Worm (Caenorhabditis elegans) whole organism, L1 larva: Measurements from ENCODE around the gene dyn-1.

Source experiments
- Y116A8C.19 ChIP-seq: sonication (generic microtip); optimal IDR thresholded peaks from 2 replicates; lab custom pipeline; 2016; ENCODE audit warnings: missing compliant biosample characterization, missing genetic modification characterization, borderline replicate concordance
- ceh-82 ChIP-seq, 3 experiments: fragments of 150-350 bp in 1 of 3; sonication (generic microtip) in 2 of 3; optimal IDR thresholded peaks; 2 replicates each; lab custom pipeline; 2014 to 2017; ENCODE audit warnings: missing biosample characterization in 3 of 3, missing genetic modification characterization in 3 of 3
- ceh-88 ChIP-seq: fragments of 200-800 bp; sonication (Bioruptor generic); IDR thresholded peaks from 2 replicates; pipeline ENCODE4 v1.3.6; 2022; ENCODE audit warnings: missing genetic modification characterization, missing compliant biosample characterization
- ces-1 ChIP-seq: fragments of 150-350 bp; optimal IDR thresholded peaks from 2 replicates; lab custom pipeline; 2014; ENCODE audit warnings: missing biosample characterization, missing genetic modification reagents, missing genetic modification characterization
- egl-13 ChIP-seq: sonication (generic microtip); optimal IDR thresholded peaks from 2 replicates; lab custom pipeline; 2016; ENCODE audit warnings: missing genotype, missing genetic modification reagents, missing genetic modification characterization, missing compliant biosample characterization
- egl-27 ChIP-seq, 2 experiments: fragments of 150-350 bp in 1 of 2; sonication (generic microtip); optimal IDR thresholded peaks; 3 replicates each; lab custom pipeline; 2017 to 2018; ENCODE audit warnings: missing biosample characterization in 2 of 2, missing genetic modification characterization in 2 of 2, missing genetic modification reagents in 2 of 2
- elt-2 ChIP-seq: sonication (generic microtip); optimal IDR thresholded peaks from 2 replicates; lab custom pipeline; 2016; ENCODE audit warnings: missing genetic modification characterization, mild to moderate bottlenecking, inconsistent platforms, missing compliant biosample characterization, missing genetic modification reagents
- ets-5 ChIP-seq: fragments of 200-800 bp; sonication (Bioruptor generic); IDR thresholded peaks from 2 replicates; pipeline ENCODE4 v1.3.6; 2022; ENCODE audit warnings: missing genetic modification characterization, missing compliant biosample characterization
- fkh-10 ChIP-seq: sonication (generic microtip); optimal IDR thresholded peaks from 2 replicates; lab custom pipeline; 2017; ENCODE audit warnings: missing biosample characterization, missing genetic modification reagents, missing genetic modification characterization
- hlh-17 ChIP-seq: fragments of 200-800 bp; sonication (Bioruptor generic); optimal IDR thresholded peaks from 2 replicates; lab custom pipeline; 2018; ENCODE audit warnings: missing genetic modification characterization, mild to moderate bottlenecking, missing compliant biosample characterization, moderate library complexity, borderline replicate concordance
- irx-1 ChIP-seq: sonication (generic microtip); optimal IDR thresholded peaks from 2 replicates; lab custom pipeline; 2016; ENCODE audit warnings: missing genetic modification characterization, missing compliant biosample characterization
- lin-13 ChIP-seq: fragments of 150-350 bp; optimal IDR thresholded peaks from 2 replicates; lab custom pipeline; 2014; ENCODE audit warnings: missing biosample characterization, missing genetic modification reagents, missing genetic modification characterization
- lin-14 ChIP-seq: fragments of 200-800 bp; sonication (Bioruptor generic); optimal IDR thresholded peaks from 2 replicates; lab custom pipeline; 2018; ENCODE audit warnings: mild to moderate bottlenecking, missing genetic modification characterization, moderate library complexity, missing compliant biosample characterization
- mab-9 ChIP-seq: fragments of 200-800 bp; sonication (Bioruptor generic); IDR thresholded peaks from 2 replicates; pipeline ENCODE4 v1.3.6; 2022; ENCODE audit warnings: missing genetic modification reagents, missing genetic modification characterization, missing compliant biosample characterization
- nhr-28 ChIP-seq: fragments of 150-350 bp; optimal IDR thresholded peaks from 2 replicates; lab custom pipeline; 2014; ENCODE audit warnings: missing biosample characterization, missing genetic modification characterization
- nhr-76 ChIP-seq: sonication (generic microtip); optimal IDR thresholded peaks from 2 replicates; lab custom pipeline; 2017; ENCODE audit warnings: missing biosample characterization, missing genetic modification characterization
- nhr-77 ChIP-seq: fragments of 150-350 bp; optimal IDR thresholded peaks from 2 replicates; lab custom pipeline; 2014; ENCODE audit warnings: missing biosample characterization, missing genetic modification characterization
- nhr-85 ChIP-seq: sonication (generic microtip); peaks from one replicate; lab custom pipeline; 2016; ENCODE audit warnings: missing genetic modification characterization, inconsistent platforms, missing compliant biosample characterization
- pax-3 ChIP-seq: fragments of 200-800 bp; sonication (Bioruptor generic); optimal IDR thresholded peaks from 2 replicates; lab custom pipeline; 2018; ENCODE audit warnings: mild to moderate bottlenecking, missing genetic modification characterization, moderate library complexity, missing compliant biosample characterization
- pqm-1 ChIP-seq: sonication (generic microtip); optimal IDR thresholded peaks from 3 replicates; lab custom pipeline; 2017; ENCODE audit warnings: missing biosample characterization, missing genetic modification characterization
- skn-1 ChIP-seq: fragments of 150-350 bp; optimal IDR thresholded peaks from 2 replicates; lab custom pipeline; 2014; ENCODE audit warnings: missing biosample characterization, missing genetic modification characterization
- snpc-4 ChIP-seq: fragments of 150-350 bp; optimal IDR thresholded peaks from 2 replicates; lab custom pipeline; 2014; ENCODE audit warnings: missing biosample characterization, missing genetic modification characterization
- sup-37 ChIP-seq: fragments of 200-800 bp; sonication (Bioruptor generic); optimal IDR thresholded peaks from 2 replicates; lab custom pipeline; 2018; ENCODE audit warnings: mild to moderate bottlenecking, missing genetic modification characterization, missing compliant biosample characterization
- tbx-2 ChIP-seq: sonication (generic microtip); optimal IDR thresholded peaks from 2 replicates; lab custom pipeline; 2016; ENCODE audit warnings: missing genetic modification characterization, missing compliant biosample characterization
- tlp-1 ChIP-seq: fragments of 150-350 bp; optimal IDR thresholded peaks from 2 replicates; lab custom pipeline; 2014; ENCODE audit warnings: missing biosample characterization, missing genetic modification characterization
- unc-130 ChIP-seq: fragments of 150-350 bp; optimal IDR thresholded peaks from 2 replicates; lab custom pipeline; 2017; ENCODE audit warnings: missing biosample characterization, missing genetic modification characterization, inconsistent platforms
- unc-86 ChIP-seq: sonication (generic microtip); optimal IDR thresholded peaks from 2 replicates; lab custom pipeline; 2016; ENCODE audit warnings: missing genetic modification characterization, missing compliant biosample characterization
- vab-15 ChIP-seq: sonication (generic microtip); optimal IDR thresholded peaks from 2 replicates; lab custom pipeline; 2017; ENCODE audit warnings: missing genotype, mild to moderate bottlenecking, missing genetic modification characterization, missing compliant biosample characterization
- ztf-4 ChIP-seq: fragments of 150-350 bp; optimal IDR thresholded peaks from 2 replicates; lab custom pipeline; 2014; ENCODE audit warnings: missing biosample characterization, missing genetic modification characterization

The dyn-1 gene

DNA sequence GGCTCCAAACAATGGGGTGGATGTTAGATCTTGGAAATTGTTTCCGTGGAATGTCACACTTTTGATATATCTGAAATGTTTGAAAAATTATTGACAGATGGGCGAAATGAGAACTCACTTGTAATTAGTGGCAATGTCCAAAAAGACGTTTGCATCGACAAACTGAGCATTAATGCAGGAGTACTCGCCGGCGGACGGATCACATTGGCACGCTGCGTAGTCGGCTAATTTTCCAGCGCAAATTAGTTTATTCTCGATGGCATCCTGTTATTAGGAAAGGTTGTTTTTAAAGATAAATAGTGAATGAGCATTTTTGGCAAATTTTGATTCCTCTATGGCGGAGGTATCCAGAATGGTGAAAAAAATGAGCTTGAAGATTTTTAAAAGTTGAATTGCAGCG lies 17.9 kb upstream of the dyn-1 start:
- TF ChIP-seq Y116A8C.19 (tag; lab: Kevin White, UChicago) (no peak), lin-14 (peak; percentile 46), unc-130 (tag; lab: Kevin White, UChicago) (no peak), unc-86 (no peak)

- no peak for TF ChIP-seq egl-27 (tag; optimal IDR thresholded peaks at IDR 0.05; lab: Kevin White, UChicago)
- peak; percentile 40 for TF ChIP-seq lin-14
- TF ChIP-seq snpc-4 (tag; lab: Kevin White, UChicago) = peak; percentile 70
- TF ChIP-seq, all 84 proteins: peak for 2
These were observed 16.5 kb upstream of the dyn-1 start for ce11 chrX:15552024-15552769.

- no peak for TF ChIP-seq snpc-4 (tag; lab: Kevin White, UChicago)
- TF ChIP-seq egl-13 (tag; lab: Kevin White, UChicago) = peak; percentile 30
- peak; percentile 44 for TF ChIP-seq lin-14
- no peak for TF ChIP-seq ceh-88
- no peak for TF ChIP-seq tlp-1 (tag; lab: Kevin White, UChicago)
- TF ChIP-seq nhr-77 (tag; lab: Kevin White, UChicago) = no peak
- TF ChIP-seq unc-86 = peak; percentile 74
- no peak for TF ChIP-seq fkh-10 (GFP tag; lab: Kevin White, UChicago)
- no peak for TF ChIP-seq Y116A8C.19 (tag; lab: Kevin White, UChicago)
- TF ChIP-seq nhr-76 (tag; lab: Kevin White, UChicago) = no peak
These were observed 13.8 kb upstream of the dyn-1 start for ce11 chrX:15554910-15555309.

- peak; percentile 54 for TF ChIP-seq nhr-85 (tag; lab: Kevin White, UChicago)
- no peak for TF ChIP-seq Y116A8C.19 (tag; lab: Kevin White, UChicago)
- TF ChIP-seq unc-86 = peak; percentile 0
- TF ChIP-seq elt-2 (tag; lab: Kevin White, UChicago) = no peak
- TF ChIP-seq, all 84 proteins: peak for 2
These were observed 13.2 kb upstream of the dyn-1 start for ce11 chrX:15555529-15555928.

DNA sequence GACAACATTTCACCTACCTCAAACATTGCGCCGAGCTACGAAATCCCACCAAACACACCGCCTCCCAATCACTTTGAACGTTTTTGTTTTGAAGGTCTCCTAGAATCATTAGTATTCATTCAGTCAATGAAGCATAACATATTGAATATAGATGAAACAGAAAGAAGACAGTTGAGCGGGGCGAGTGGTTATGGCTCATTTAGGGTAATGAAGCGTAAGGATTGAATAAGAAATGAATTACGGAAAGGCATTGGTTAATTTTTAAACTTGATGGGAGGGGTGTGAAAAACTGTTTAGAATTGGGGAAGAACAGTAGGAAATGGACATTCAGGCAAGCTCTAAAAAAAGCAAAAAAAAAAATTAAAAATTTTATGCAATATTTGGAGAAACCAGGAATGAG lies 10.8 kb upstream of the dyn-1 start, which contains the start of gene lron-3:
Gene lron-3, minus strand, starts transcription at position 101 of the 400 bp plus-strand sequence.
- TF ChIP-seq unc-130 (tag; lab: Kevin White, UChicago) = no peak
- no peak for TF ChIP-seq ces-1
- no peak for TF ChIP-seq irx-1 (tag; lab: Kevin White, UChicago)
- TF ChIP-seq nhr-85 (tag; lab: Kevin White, UChicago) = no peak
- TF ChIP-seq sup-37 = no peak
- TF ChIP-seq nhr-28 = no peak
- no peak for TF ChIP-seq lin-13
- TF ChIP-seq Y116A8C.19 (tag; lab: Kevin White, UChicago) = no peak
- TF ChIP-seq ztf-4 (tag; lab: Kevin White, UChicago) = no peak
- TF ChIP-seq vab-15 (tag; lab: Kevin White, UChicago) = no peak
- TF ChIP-seq tlp-1 (tag; lab: Kevin White, UChicago) = no peak
- TF ChIP-seq ets-5 (GFP tag; lab: Robert Waterston, UW) = no peak
- TF ChIP-seq tbx-2 (tag; lab: Kevin White, UChicago) = no peak
- no peak for TF ChIP-seq pqm-1
- no peak for TF ChIP-seq skn-1 (tag; lab: Kevin White, UChicago)
- TF ChIP-seq ceh-82 (tag; optimal IDR thresholded peaks at IDR 0.05; lab: Kevin White, UChicago) = no peak
- no peak for TF ChIP-seq hlh-17 (GFP tag; lab: Kevin White, UChicago)
- TF ChIP-seq elt-2 (tag; lab: Kevin White, UChicago) = no peak
- no peak for TF ChIP-seq mab-9 (GFP tag; lab: Robert Waterston, UW)
- no peak for TF ChIP-seq pax-3 (tag; lab: Kevin White, UChicago)

DNA sequence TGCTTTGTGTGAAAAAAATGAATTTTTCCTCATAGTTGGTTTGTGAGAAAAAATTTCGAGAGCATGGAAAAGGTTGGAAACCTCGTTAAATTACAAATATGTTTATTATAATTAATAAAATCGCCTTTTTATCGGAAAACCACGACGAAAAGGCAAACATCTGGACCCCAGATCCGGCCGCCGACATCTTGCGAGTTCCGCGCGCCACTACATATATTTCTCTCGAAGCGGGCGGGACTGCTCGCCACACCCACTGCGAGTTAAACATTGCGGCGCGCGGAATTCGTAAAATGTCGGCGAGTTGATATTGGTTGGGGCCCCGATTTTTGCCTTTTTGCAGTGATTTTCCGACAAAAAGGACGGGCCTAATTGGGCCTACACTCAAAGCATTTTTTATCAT lies 9.2 kb upstream of the dyn-1 start:
- TF ChIP-seq snpc-4 (tag; lab: Kevin White, UChicago) (peak; percentile 89), skn-1 (tag; lab: Kevin White, UChicago) (no peak)
